Worm (Caenorhabditis elegans) whole organism, L4/young adult: ENCODE measurements around the gene try-10.

ENCODE experiments used
- W03F9.2 ChIP-seq: fragments of 150-350 bp; optimal IDR thresholded peaks from 2 replicates; lab custom pipeline; 2014; ENCODE audit warnings: missing biosample characterization, missing genetic modification characterization
- dao-5 ChIP-seq: sonication (generic microtip); optimal IDR thresholded peaks from 2 replicates; lab custom pipeline; 2016; ENCODE audit warnings: missing genotype, missing genetic modification characterization, moderate library complexity, missing compliant biosample characterization
- him-1 ChIP-seq: sonication (generic microtip); optimal IDR thresholded peaks from 2 replicates; lab custom pipeline; 2016; ENCODE audit warnings: missing genotype, missing genetic modification reagents, missing genetic modification characterization, missing compliant biosample characterization

Gene try-10

DNA sequence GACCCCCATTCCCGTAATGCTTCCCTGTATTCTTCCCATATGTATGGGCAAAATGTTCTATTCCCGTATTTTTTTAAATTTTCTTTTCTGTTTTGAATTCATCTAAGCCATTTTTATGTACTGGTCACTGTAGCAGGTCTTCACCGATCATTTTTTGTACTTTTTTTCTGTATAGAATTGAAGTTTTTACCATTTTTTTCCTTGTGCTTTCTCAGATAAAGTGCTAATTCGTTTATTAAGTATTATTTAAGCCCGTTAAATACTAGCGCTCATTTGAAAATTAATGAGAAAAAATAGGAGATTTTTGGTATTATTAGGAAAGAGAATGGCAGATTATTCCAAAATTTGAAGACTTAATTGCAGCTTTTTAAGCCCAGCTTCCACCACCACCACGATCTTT, 6.3 kb downstream of the try-10 start:
- TF ChIP-seq W03F9.2 (tag; lab: Kevin White, UChicago) (no peak), him-1 (tag; lab: Kevin White, UChicago) (no peak), dao-5 (tag; lab: Kevin White, UChicago) (no peak)

- TF ChIP-seq dao-5 (tag; lab: Kevin White, UChicago): no peak
- no peak for TF ChIP-seq W03F9.2 (tag; lab: Kevin White, UChicago)
- no peak for TF ChIP-seq him-1 (tag; lab: Kevin White, UChicago)
Measured at ce11 chrV:13004374-13004773, 8.7 kb downstream of the try-10 start.

- peak; percentile 72 for TF ChIP-seq dao-5 (tag; lab: Kevin White, UChicago)
- no peak for TF ChIP-seq W03F9.2 (tag; lab: Kevin White, UChicago)
- TF ChIP-seq him-1 (tag; lab: Kevin White, UChicago): peak; percentile 72
Measured at ce11 chrV:13003378-13003777, 9.7 kb downstream of the try-10 start.

ce11 chrV:13002070-13002469, 11.0 kb downstream of the try-10 start, which contains the start of gene inft-2:
Gene inft-2 (plus strand): TSS chrV:13002317.
- TF ChIP-seq him-1 (tag; lab: Kevin White, UChicago) (no peak), dao-5 (tag; lab: Kevin White, UChicago) (no peak), W03F9.2 (tag; lab: Kevin White, UChicago) (no peak)

ce11 chrV:13000068-13000467, 13.0 kb downstream of the try-10 start:
- TF ChIP-seq W03F9.2 (tag; lab: Kevin White, UChicago): no peak
- TF ChIP-seq dao-5 (tag; lab: Kevin White, UChicago): no peak
- no peak for TF ChIP-seq him-1 (tag; lab: Kevin White, UChicago)

ce11 chrV:12999559-12999958, 13.5 kb downstream of the try-10 start, which contains the start of gene far-4:
Gene far-4 (minus strand): TSS chrV:12999659.
- TF ChIP-seq him-1 (tag; lab: Kevin White, UChicago) (no peak), dao-5 (tag; lab: Kevin White, UChicago) (no peak)

- TF ChIP-seq him-1 (tag; lab: Kevin White, UChicago) (no peak), W03F9.2 (tag; lab: Kevin White, UChicago) (no peak), dao-5 (tag; lab: Kevin White, UChicago) (no peak)
Measured at ce11 chrV:12997422-12997821, 15.6 kb downstream of the try-10 start, which contains the start of gene far-3. Gene far-3 (minus strand): TSS chrV:12997522.

DNA sequence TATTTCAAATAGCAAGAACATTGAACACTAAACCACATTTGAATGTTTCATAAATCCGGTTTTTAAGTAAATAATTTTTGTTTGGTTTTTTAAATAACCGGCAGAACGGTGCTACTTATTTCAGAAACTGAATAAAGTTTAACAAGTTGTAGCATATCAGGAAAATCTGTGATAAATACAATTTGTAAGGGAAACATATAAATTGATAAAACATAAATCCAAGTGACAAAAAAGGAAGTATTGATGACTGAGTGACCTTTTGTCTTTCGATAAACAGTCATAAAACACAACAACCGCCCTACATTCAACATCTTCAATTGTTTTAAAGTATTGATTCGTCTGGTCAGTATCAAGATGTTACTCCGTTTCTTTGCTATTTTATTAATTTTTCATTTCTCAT, 17.8 kb downstream of the try-10 start, which contains the start of gene far-5:
far-5 (plus strand) TSS at position 301 of the 400 bp plus-strand sequence.
- TF ChIP-seq him-1 (tag; lab: Kevin White, UChicago) (no peak), W03F9.2 (tag; lab: Kevin White, UChicago) (no peak), dao-5 (tag; lab: Kevin White, UChicago) (no peak)

ce11 chrV:12992891-12993290, 20.2 kb downstream of the try-10 start, which contains the start of the genes F15B9.11 and dsl-7:
Gene F15B9.11 (minus strand): TSS chrV:12992895.
Gene dsl-7 (plus strand): TSS chrV:12993150.
- TF ChIP-seq him-1 (tag; lab: Kevin White, UChicago) (no peak), W03F9.2 (tag; lab: Kevin White, UChicago) (no peak), dao-5 (tag; lab: Kevin White, UChicago) (no peak)

DNA sequence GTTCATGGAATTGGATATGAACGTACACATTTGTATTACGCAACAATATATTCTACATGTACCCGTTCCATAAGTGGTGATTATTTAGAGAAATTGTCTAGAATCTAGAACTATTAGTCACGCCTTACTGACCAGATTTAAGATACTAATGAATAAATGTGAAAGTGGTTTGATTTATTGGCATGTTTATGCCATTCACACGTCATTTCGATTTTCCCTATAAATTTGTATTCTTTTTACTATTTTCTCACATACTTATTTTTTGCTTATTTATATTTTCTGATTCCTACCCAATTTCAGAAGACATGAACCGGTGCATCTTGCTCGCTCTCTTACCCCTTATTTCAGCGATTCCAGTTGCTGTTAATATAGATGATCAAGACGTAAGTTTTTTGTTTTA, 24.8 kb downstream of the try-10 start, which contains the start of gene F15B9.8:
F15B9.8 (plus strand) TSS at position 301 of the 400 bp plus-strand sequence.
- TF ChIP-seq W03F9.2 (tag; lab: Kevin White, UChicago) (no peak), dao-5 (tag; lab: Kevin White, UChicago) (no peak), him-1 (tag; lab: Kevin White, UChicago) (no peak)

- no peak for TF ChIP-seq dao-5 (tag; lab: Kevin White, UChicago)
- no peak for TF ChIP-seq him-1 (tag; lab: Kevin White, UChicago)
Measured at ce11 chrV:12987061-12987460, 26.0 kb downstream of the try-10 start, which contains the start of gene shw-3. Gene shw-3 (minus strand): TSS chrV:12987161.

DNA sequence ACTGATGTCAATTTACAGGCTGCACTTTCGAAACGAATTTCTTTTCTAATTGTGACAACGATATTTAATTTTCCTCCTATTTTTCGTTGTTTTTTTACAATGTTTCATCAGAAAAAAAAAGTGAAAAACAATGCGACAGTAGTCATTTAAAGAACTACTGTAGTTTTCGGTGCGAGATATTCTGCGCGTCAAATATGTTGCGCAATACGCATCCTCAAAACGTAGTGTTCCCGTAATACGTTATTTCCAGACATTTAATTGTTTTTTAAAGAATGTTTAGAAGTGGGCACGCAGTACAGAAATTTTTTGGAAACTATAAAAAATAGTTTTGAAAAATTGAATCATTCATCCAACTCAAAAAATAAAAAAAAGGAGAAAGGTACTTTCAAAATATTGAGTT, 39.0 kb downstream of the try-10 start:
- TF ChIP-seq him-1 (tag; lab: Kevin White, UChicago) (no peak), W03F9.2 (tag; lab: Kevin White, UChicago) (no peak), dao-5 (tag; lab: Kevin White, UChicago) (no peak)

DNA sequence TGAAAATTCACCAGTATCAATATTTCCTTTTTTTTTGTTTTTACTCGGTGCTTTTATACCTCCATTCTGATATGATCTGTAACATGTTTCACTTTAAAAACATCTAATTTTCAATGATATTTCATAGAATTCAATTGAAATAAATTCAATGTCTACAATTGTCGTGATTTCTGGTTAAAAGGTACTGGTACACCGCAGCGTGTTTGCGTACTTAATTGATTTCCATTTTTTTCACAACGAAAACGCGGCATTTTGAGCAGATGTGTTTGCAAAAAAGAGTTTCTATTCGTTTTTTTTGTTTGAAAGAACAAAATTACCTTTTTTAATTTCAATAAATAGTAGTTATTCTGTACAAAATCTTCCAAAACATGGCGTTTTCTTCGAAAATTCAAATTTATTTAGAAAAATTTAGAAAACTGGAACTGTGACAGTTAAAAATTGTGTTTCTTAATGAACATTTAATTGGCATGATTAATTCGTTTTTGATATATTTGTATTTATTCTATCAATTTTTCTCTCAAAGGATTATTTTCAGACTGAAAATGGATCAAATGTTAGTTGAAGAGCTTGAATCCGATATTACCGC, 42.4 kb downstream of the try-10 start, which contains the start of gene pnn-1:
pnn-1 (plus strand) TSS at position 536 of the 586 bp plus-strand sequence.
- TF ChIP-seq W03F9.2 (tag; lab: Kevin White, UChicago) (peak; percentile 29), him-1 (tag; lab: Kevin White, UChicago) (no peak), dao-5 (tag; lab: Kevin White, UChicago) (no peak)

ce11 chrV:12968555-12968954, 44.5 kb downstream of the try-10 start, which contains the start of gene lin-46:
Gene lin-46 (plus strand): TSS chrV:12968855.
- no peak for TF ChIP-seq dao-5 (tag; lab: Kevin White, UChicago)
- no peak for TF ChIP-seq him-1 (tag; lab: Kevin White, UChicago)
- TF ChIP-seq W03F9.2 (tag; lab: Kevin White, UChicago): no peak
